Fruit fly (Drosophila melanogaster) whole organism, prepupa: Measurements from ENCODE around the gene CG18549.

ENCODE experiments used
- CG10631 ChIP-seq: fragments of 200-800 bp; sonication (Bioruptor generic); optimal IDR thresholded peaks from 2 replicates; lab custom pipeline; 2016; ENCODE audit warnings: missing biosample characterization, missing genetic modification characterization
- CG10669 ChIP-seq: fragments of 200-800 bp; sonication (Bioruptor generic); optimal IDR thresholded peaks from 3 replicates; lab custom pipeline; 2018; ENCODE audit warnings: missing biosample characterization, mild to moderate bottlenecking, missing genetic modification characterization, moderate library complexity
- CG11762 ChIP-seq: fragments of 200-800 bp; sonication (Bioruptor generic); optimal IDR thresholded peaks from 3 replicates; lab custom pipeline; 2016; ENCODE audit warnings: missing biosample characterization, missing genetic modification characterization; ENCODE audit not compliant: insufficient read depth
- CG11902 ChIP-seq: fragments of 200-800 bp; sonication (Bioruptor generic); optimal IDR thresholded peaks from 3 replicates; lab custom pipeline; 2016; ENCODE audit warnings: missing biosample characterization, missing genetic modification characterization
- CG15336 ChIP-seq: fragments of 200-800 bp; sonication (Bioruptor generic); IDR thresholded peaks from 2 replicates; pipeline ENCODE4 v1.3.6; 2022; ENCODE audit warnings: missing biosample characterization, missing genetic modification characterization
- CG1621 ChIP-seq: fragments of 200-800 bp; sonication (Bioruptor generic); optimal IDR thresholded peaks from 3 replicates; lab custom pipeline; 2018; ENCODE audit warnings: missing biosample characterization, mild to moderate bottlenecking, missing genetic modification characterization
- CG16779 ChIP-seq: fragments of 200-800 bp; sonication (Bioruptor generic); optimal IDR thresholded peaks from 3 replicates; lab custom pipeline; 2017; ENCODE audit warnings: missing biosample characterization, mild to moderate bottlenecking, missing genetic modification characterization
- CG3032 ChIP-seq: fragments of 200-800 bp; optimal IDR thresholded peaks from 2 replicates; lab custom pipeline; 2019; ENCODE audit warnings: missing biosample characterization, mild to moderate bottlenecking, missing genetic modification characterization, moderate library complexity
- CG31627 ChIP-seq: fragments of 200-800 bp; sonication (Bioruptor generic); optimal IDR thresholded peaks from 3 replicates; lab custom pipeline; 2016; ENCODE audit warnings: missing biosample characterization, missing genetic modification characterization
- CG34406 ChIP-seq: fragments of 200-800 bp; sonication (Bioruptor generic); optimal IDR thresholded peaks from 3 replicates; lab custom pipeline; 2016; ENCODE audit warnings: missing biosample characterization, missing genetic modification characterization
- CG3919 ChIP-seq: fragments of 200-800 bp; sonication (Bioruptor generic); optimal IDR thresholded peaks from 3 replicates; lab custom pipeline; 2016; ENCODE audit warnings: missing biosample characterization, missing genetic modification characterization
- CG6276 ChIP-seq: fragments of 200-800 bp; sonication (Bioruptor generic); optimal IDR thresholded peaks from 2 replicates; lab custom pipeline; 2017; ENCODE audit warnings: missing biosample characterization, mild to moderate bottlenecking, missing genetic modification characterization
- CG6808 ChIP-seq: fragments of 200-800 bp; sonication (Bioruptor generic); optimal IDR thresholded peaks from 3 replicates; lab custom pipeline; 2017; ENCODE audit warnings: missing biosample characterization, missing genetic modification characterization, mild to moderate bottlenecking, moderate library complexity, missing genetic modification reagents
- CG6854 ChIP-seq: fragments of 200-800 bp; sonication (Bioruptor generic); optimal IDR thresholded peaks from 2 replicates; lab custom pipeline; 2017; ENCODE audit warnings: missing biosample characterization, mild to moderate bottlenecking, missing genetic modification characterization
- CG8319 ChIP-seq: fragments of 200-800 bp; sonication (Bioruptor generic); optimal IDR thresholded peaks from 3 replicates; lab custom pipeline; 2016; ENCODE audit warnings: missing biosample characterization, missing genetic modification characterization
- CG9139 ChIP-seq: fragments of 200-800 bp; sonication (Bioruptor generic); optimal IDR thresholded peaks from 3 replicates; lab custom pipeline; 2017; ENCODE audit warnings: missing biosample characterization, mild to moderate bottlenecking, missing genetic modification characterization
- Eip78C ChIP-seq: fragments of 200-800 bp; sonication (Bioruptor generic); peaks from one replicate; lab custom pipeline; 2016; ENCODE audit warnings: missing biosample characterization, missing genetic modification characterization
- Eip93F ChIP-seq: fragments of 200-800 bp; sonication (Bioruptor generic); optimal IDR thresholded peaks from 2 replicates; lab custom pipeline; 2016; ENCODE audit warnings: missing biosample characterization, mild to moderate bottlenecking, missing genetic modification characterization
- Gug ChIP-seq: fragments of 200-800 bp; sonication (Bioruptor generic); IDR thresholded peaks from 2 replicates; pipeline ENCODE4 v1.3.6; 2022; ENCODE audit warnings: missing biosample characterization, missing genetic modification characterization
- Hr38 ChIP-seq: sonication (Bioruptor generic); optimal IDR thresholded peaks from 2 replicates; lab custom pipeline; 2016; ENCODE audit warnings: missing biosample characterization, missing genetic modification characterization
- Met ChIP-seq: fragments of 200-800 bp; sonication (Bioruptor generic); optimal IDR thresholded peaks from 3 replicates; lab custom pipeline; 2016; ENCODE audit warnings: missing biosample characterization, missing genetic modification characterization
- OdsH ChIP-seq: fragments of 200-800 bp; sonication (Bioruptor generic); optimal IDR thresholded peaks from 3 replicates; lab custom pipeline; 2016; ENCODE audit warnings: missing biosample characterization, missing genetic modification characterization
- Smox ChIP-seq: fragments of 200-800 bp; sonication (Bioruptor generic); optimal IDR thresholded peaks from 3 replicates; lab custom pipeline; 2016; ENCODE audit warnings: missing biosample characterization, missing genetic modification characterization
- Sox102F ChIP-seq: fragments of 200-800 bp; sonication (Bioruptor generic); optimal IDR thresholded peaks from 2 replicates; lab custom pipeline; 2016; ENCODE audit warnings: missing biosample characterization, mild to moderate bottlenecking, missing genetic modification characterization
- Sox14 ChIP-seq: fragments of 200-800 bp; sonication (Bioruptor generic); optimal IDR thresholded peaks from 3 replicates; lab custom pipeline; 2016; ENCODE audit warnings: missing biosample characterization, missing genetic modification characterization
- Sox15 ChIP-seq: fragments of 200-800 bp; sonication (Bioruptor generic); optimal IDR thresholded peaks from 3 replicates; lab custom pipeline; 2016; ENCODE audit warnings: missing biosample characterization, missing genetic modification characterization
- achi ChIP-seq: fragments of 200-800 bp; sonication (Bioruptor generic); optimal IDR thresholded peaks from 3 replicates; lab custom pipeline; 2016; ENCODE audit warnings: missing biosample characterization, missing genetic modification characterization
- acj6 ChIP-seq: fragments of 200-800 bp; sonication (Bioruptor generic); optimal IDR thresholded peaks from 3 replicates; lab custom pipeline; 2016; ENCODE audit warnings: missing biosample characterization, missing genetic modification characterization
- dac ChIP-seq: fragments of 200-800 bp; sonication (Bioruptor generic); optimal IDR thresholded peaks from 2 replicates; lab custom pipeline; 2017; ENCODE audit warnings: missing biosample characterization, mild to moderate bottlenecking, missing genetic modification characterization
- dsx ChIP-seq: fragments of 200-800 bp; optimal IDR thresholded peaks from 3 replicates; lab custom pipeline; 2019; ENCODE audit warnings: missing biosample characterization, mild to moderate bottlenecking, missing genetic modification characterization, moderate library complexity; ENCODE audit not compliant: poor library complexity, severe bottlenecking
- eg ChIP-seq: fragments of 200-800 bp; sonication (Bioruptor generic); IDR thresholded peaks from 3 replicates; pipeline ENCODE4 v1.3.6; 2022; ENCODE audit warnings: missing biosample characterization, missing genetic modification characterization
- esn ChIP-seq: fragments of 200-800 bp; sonication (Bioruptor generic); optimal IDR thresholded peaks from 2 replicates; lab custom pipeline; 2016; ENCODE audit warnings: missing biosample characterization, mild to moderate bottlenecking, missing genetic modification characterization, moderate library complexity
- fd59A ChIP-seq: fragments of 200-800 bp; sonication (Bioruptor generic); optimal IDR thresholded peaks from 2 replicates; lab custom pipeline; 2017; ENCODE audit warnings: missing biosample characterization, mild to moderate bottlenecking, missing genetic modification characterization, missing genetic modification reagents
- fd85E ChIP-seq: fragments of 200-800 bp; sonication (Bioruptor generic); optimal IDR thresholded peaks from 3 replicates; lab custom pipeline; 2016; ENCODE audit warnings: missing biosample characterization, missing genetic modification characterization
- lz ChIP-seq: fragments of 200-800 bp; sonication (Bioruptor generic); optimal IDR thresholded peaks from 3 replicates; lab custom pipeline; 2016; ENCODE audit warnings: missing biosample characterization, missing genetic modification characterization
- net ChIP-seq: fragments of 200-800 bp; sonication (Bioruptor generic); optimal IDR thresholded peaks from 3 replicates; lab custom pipeline; 2016; ENCODE audit warnings: missing biosample characterization, missing genetic modification characterization
- spab ChIP-seq: fragments of 200-800 bp; sonication (Bioruptor generic); optimal IDR thresholded peaks from 2 replicates; lab custom pipeline; 2017; ENCODE audit warnings: missing biosample characterization, mild to moderate bottlenecking, missing genetic modification characterization, missing genetic modification reagents
- ss ChIP-seq, 2 experiments: fragments of 200-800 bp; sonication (Bioruptor generic); optimal IDR thresholded peaks; 2 replicates in 1 of 2; 3 replicates in 1 of 2; lab custom pipeline; 2017 to 2018; ENCODE audit warnings: mild to moderate bottlenecking in 2 of 2, missing biosample characterization in 2 of 2, missing genetic modification characterization in 2 of 2, moderate library complexity in 1 of 2
- svp ChIP-seq: fragments of 200-800 bp; sonication (Bioruptor generic); peaks from one replicate; lab custom pipeline; 2016; ENCODE audit warnings: missing biosample characterization, missing genetic modification characterization
- topi ChIP-seq: fragments of 200-800 bp; sonication (Bioruptor generic); optimal IDR thresholded peaks from 3 replicates; lab custom pipeline; 2016; ENCODE audit warnings: missing biosample characterization, missing genetic modification characterization
- vri ChIP-seq: fragments of 200-800 bp; sonication (Bioruptor generic); optimal IDR thresholded peaks from 3 replicates; lab custom pipeline; 2016; ENCODE audit warnings: missing biosample characterization, mild to moderate bottlenecking, missing genetic modification characterization

Gene CG18549

DNA sequence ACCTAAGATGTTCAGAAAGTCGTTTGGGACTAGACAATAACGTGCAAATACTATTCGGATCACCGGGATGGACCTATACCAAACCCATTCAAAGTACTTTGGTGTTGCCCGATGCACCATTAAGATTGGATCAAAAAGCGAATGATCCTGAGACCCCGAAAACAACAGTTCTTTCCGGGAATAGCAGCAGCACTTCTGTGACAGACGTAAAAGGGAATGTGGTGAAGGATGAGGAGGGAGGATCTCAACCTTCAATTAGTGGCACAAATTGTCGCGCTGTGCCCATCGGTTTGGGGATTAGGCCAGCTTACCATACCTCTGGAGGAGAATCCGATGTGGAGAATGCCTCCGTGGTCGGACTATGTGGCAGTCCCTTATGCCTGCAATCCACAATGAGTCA, 752 bp upstream of the CG18549 start:
- TF ChIP-seq Gug (GFP tag; lab: Robert Waterston, UW) (no peak), dsx (GFP tag; lab: Kevin White, UChicago) (no peak), topi (GFP tag; lab: Kevin White, UChicago) (no peak), CG11762 (GFP tag; lab: Kevin White, UChicago) (no peak), CG1621 (no peak), fd59A (GFP tag; lab: Kevin White, UChicago) (no peak), svp (GFP tag; lab: Kevin White, UChicago) (no peak), Met (GFP tag; lab: Kevin White, UChicago) (no peak), Sox15 (no peak), Eip78C (GFP tag; lab: Kevin White, UChicago) (no peak), Sox102F (GFP tag; lab: Kevin White, UChicago) (no peak), esn (GFP tag; lab: Kevin White, UChicago) (no peak), Eip93F (GFP tag; lab: Kevin White, UChicago) (no peak), CG11902 (GFP tag; lab: Kevin White, UChicago) (no peak)

DNA sequence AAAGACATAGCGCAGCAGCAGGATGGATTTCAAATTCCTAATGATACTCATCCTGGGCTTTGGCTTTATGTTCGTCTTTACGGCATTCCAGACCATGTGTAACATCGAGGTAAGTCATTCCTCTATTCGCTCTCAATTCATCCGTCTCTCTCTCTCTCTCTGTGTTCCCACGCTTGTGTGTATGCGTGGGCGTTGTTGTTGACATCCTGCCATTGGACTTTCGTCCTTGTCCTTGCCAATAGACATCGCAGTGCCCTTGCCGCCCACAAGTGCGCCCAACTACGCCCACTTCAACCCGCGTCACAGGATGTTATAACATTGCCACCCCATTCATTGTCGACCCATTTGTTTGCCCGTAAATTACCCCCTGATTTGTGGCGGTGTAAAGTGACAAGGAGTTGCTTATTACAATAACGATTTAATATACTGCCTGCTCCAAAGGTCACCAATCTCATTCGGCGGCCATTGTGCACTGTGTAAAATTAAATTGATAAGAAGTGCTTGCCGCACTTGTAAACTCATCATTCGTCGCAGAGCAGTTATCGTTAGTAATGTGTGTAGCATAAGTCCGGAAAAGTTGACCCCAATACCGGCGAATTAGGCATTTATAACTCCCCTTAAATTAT, 634 bp downstream of the CG18549 start:
- TF ChIP-seq CG6808 (GFP tag; lab: Kevin White, UChicago) (no peak), CG16779 (no peak), net (GFP tag; lab: Kevin White, UChicago) (peak; percentile 8), svp (GFP tag; lab: Kevin White, UChicago) (peak; percentile 94), Hr38 (GFP tag; lab: Kevin White, UChicago) (no peak), CG6854 (GFP tag; lab: Kevin White, UChicago) (peak; percentile 2), Smox (GFP tag; lab: Kevin White, UChicago) (no peak), CG9139 (GFP tag; lab: Kevin White, UChicago) (peak; percentile 6), Eip78C (GFP tag; lab: Kevin White, UChicago) (peak; percentile 52), CG10669 (GFP tag; lab: Kevin White, UChicago) (peak; percentile 20), spab (GFP tag; lab: Kevin White, UChicago) (peak; percentile 1), acj6 (GFP tag; lab: Kevin White, UChicago) (no peak), ss (GFP tag; optimal IDR thresholded peaks at IDR 0.05; lab: Kevin White, UChicago) (peak in 1 of 2 experiments; percentile 44), CG3919 (peak; percentile 21), Sox14 (GFP tag; lab: Kevin White, UChicago) (peak; percentile 21)

DNA sequence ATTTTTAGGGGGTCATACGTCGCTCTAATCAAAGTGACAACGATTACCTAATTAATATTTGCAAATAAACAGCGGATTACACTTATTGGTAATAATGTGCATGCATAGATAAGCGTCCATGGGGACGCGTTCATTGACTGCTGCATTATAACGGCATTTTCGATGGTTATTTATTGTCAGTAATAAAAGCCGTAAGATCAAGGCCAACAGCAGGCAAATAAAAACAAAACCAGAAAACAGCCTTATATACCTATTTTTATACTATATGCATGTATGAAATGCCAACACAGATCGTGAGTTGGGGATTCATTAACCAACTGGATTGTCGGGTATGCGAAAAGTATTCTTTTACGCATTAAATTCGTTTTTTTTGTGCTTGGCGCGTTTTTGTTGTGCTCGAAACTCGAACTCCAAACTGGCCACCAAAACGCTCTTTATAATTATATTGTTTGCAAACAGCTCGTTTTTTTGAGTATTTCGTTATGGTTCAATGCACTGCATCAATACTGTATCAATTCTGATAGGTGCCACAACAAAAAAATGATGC, 1.7 kb downstream of the CG18549 start:
- TF ChIP-seq CG10631 (GFP tag; lab: Kevin White, UChicago) = no peak
- TF ChIP-seq fd85E (GFP tag; lab: Kevin White, UChicago) = no peak
- TF ChIP-seq vri (GFP tag; lab: Kevin White, UChicago) = peak; percentile 81
- TF ChIP-seq CG15336 (GFP tag; lab: Robert Waterston, UW) = no peak
- no peak for TF ChIP-seq CG3919
- no peak for TF ChIP-seq Hr38 (GFP tag; lab: Kevin White, UChicago)
- TF ChIP-seq achi = no peak
- peak; percentile 47 for TF ChIP-seq Eip93F (GFP tag; lab: Kevin White, UChicago)
- TF ChIP-seq spab (GFP tag; lab: Kevin White, UChicago) = no peak
- peak; percentile 37 for TF ChIP-seq Eip78C (GFP tag; lab: Kevin White, UChicago)
- no peak for TF ChIP-seq CG16779

DNA sequence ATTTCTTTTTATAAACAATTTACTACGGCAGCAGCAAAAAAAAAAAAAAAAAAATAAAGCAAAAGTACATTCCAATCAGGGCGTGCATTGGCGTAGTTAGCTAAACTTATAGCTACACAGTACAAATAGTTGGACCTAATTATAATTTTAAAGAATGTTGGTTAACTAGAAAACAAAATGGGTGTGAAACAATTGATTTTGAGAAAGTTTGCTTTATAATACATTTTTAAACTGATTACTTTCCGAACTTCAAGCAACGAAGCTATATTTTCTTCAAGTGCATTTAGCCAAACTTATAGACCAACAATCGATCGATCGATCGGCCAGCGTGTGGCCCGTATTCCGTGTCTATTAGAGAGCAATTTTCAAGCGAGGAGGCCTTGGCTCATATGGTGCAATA, 2.3 kb downstream of the CG18549 start:
- TF ChIP-seq CG3032 (tag; lab: Kevin White, UChicago) (peak; percentile 23), CG6854 (GFP tag; lab: Kevin White, UChicago) (no peak), OdsH (GFP tag; lab: Kevin White, UChicago) (peak; percentile 53), CG1621 (no peak), ss (GFP tag; optimal IDR thresholded peaks at IDR 0.05; lab: Kevin White, UChicago) (no peak), CG31627 (GFP tag; lab: Kevin White, UChicago) (peak; percentile 5), fd59A (GFP tag; lab: Kevin White, UChicago) (no peak), Hr38 (GFP tag; lab: Kevin White, UChicago) (no peak), CG11762 (GFP tag; lab: Kevin White, UChicago) (peak; percentile 6), eg (peak; percentile 65; the same call in 1 of the 3 replicates), dac (GFP tag; lab: Kevin White, UChicago) (no peak), CG15336 (GFP tag; lab: Robert Waterston, UW) (peak; percentile 71), CG6276 (GFP tag; lab: Kevin White, UChicago) (no peak), fd85E (GFP tag; lab: Kevin White, UChicago) (no peak), CG34406 (GFP tag; lab: Kevin White, UChicago) (no peak), vri (GFP tag; lab: Kevin White, UChicago) (no peak), Sox14 (GFP tag; lab: Kevin White, UChicago) (no peak), Sox15 (no peak), CG16779 (no peak), CG3919 (peak; percentile 30), Met (GFP tag; lab: Kevin White, UChicago) (no peak), lz (GFP tag; lab: Kevin White, UChicago) (no peak), CG8319 (GFP tag; lab: Kevin White, UChicago) (peak; percentile 14), CG11902 (GFP tag; lab: Kevin White, UChicago) (peak; percentile 24), esn (GFP tag; lab: Kevin White, UChicago) (peak; percentile 3), acj6 (GFP tag; lab: Kevin White, UChicago) (no peak)
